Worm (Caenorhabditis elegans) whole organism, late embryonic: ENCODE results near the gene dmsr-10.

Experiments used
- K09A11.1 ChIP-seq: sonication (generic microtip); optimal IDR thresholded peaks from 2 replicates; lab custom pipeline; 2017; ENCODE audit warnings: antibody characterized with exemption, mild to moderate bottlenecking, missing genetic modification characterization, missing compliant biosample characterization; ENCODE audit not compliant: insufficient read depth
- T23F11.4 ChIP-seq: fragments of 200-800 bp; sonication (Bioruptor generic); optimal IDR thresholded peaks from 2 replicates; lab custom pipeline; 2018; ENCODE audit warnings: mild to moderate bottlenecking, missing genetic modification characterization, missing compliant biosample characterization
- ahr-1 ChIP-seq: sonication (generic microtip); optimal IDR thresholded peaks from 2 replicates; lab custom pipeline; 2016; ENCODE audit warnings: missing genetic modification characterization, missing compliant biosample characterization
- ceh-14 ChIP-seq: sonication (generic microtip); optimal IDR thresholded peaks from 2 replicates; lab custom pipeline; 2016; ENCODE audit warnings: missing genotype, missing genetic modification characterization, missing compliant biosample characterization
- ceh-19 ChIP-seq: fragments of 200-800 bp; sonication (Bioruptor generic); optimal IDR thresholded peaks from 2 replicates; lab custom pipeline; 2018; ENCODE audit warnings: mild to moderate bottlenecking, missing genetic modification characterization, missing compliant biosample characterization
- ceh-22 ChIP-seq: sonication (generic microtip); optimal IDR thresholded peaks from 2 replicates; lab custom pipeline; 2017; ENCODE audit warnings: missing biosample characterization, missing genetic modification characterization
- ceh-31 ChIP-seq: sonication (generic microtip); optimal IDR thresholded peaks from 2 replicates; lab custom pipeline; 2016; ENCODE audit warnings: missing genetic modification characterization, missing compliant biosample characterization
- ceh-34 ChIP-seq: sonication (generic microtip); optimal IDR thresholded peaks from 2 replicates; lab custom pipeline; 2016; ENCODE audit warnings: mild to moderate bottlenecking, missing genetic modification characterization, missing compliant biosample characterization
- ceh-48 ChIP-seq: sonication (generic microtip); optimal IDR thresholded peaks from 2 replicates; lab custom pipeline; 2016; ENCODE audit warnings: missing genetic modification characterization, inconsistent platforms, missing compliant biosample characterization
- ceh-6 ChIP-seq: fragments of 200-800 bp; sonication (Bioruptor generic); optimal IDR thresholded peaks from 2 replicates; lab custom pipeline; 2018; ENCODE audit warnings: mild to moderate bottlenecking, missing genetic modification characterization, missing compliant biosample characterization
- dmd-4 ChIP-seq: sonication (generic microtip); optimal IDR thresholded peaks from 2 replicates; lab custom pipeline; 2016; ENCODE audit warnings: borderline replicate concordance, missing genetic modification characterization, missing compliant biosample characterization
- dve-1 ChIP-seq: sonication (generic microtip); optimal IDR thresholded peaks from 2 replicates; lab custom pipeline; 2017; ENCODE audit warnings: antibody characterized with exemption, mild to moderate bottlenecking, missing genetic modification characterization, missing compliant biosample characterization
- elt-2 ChIP-seq: sonication (generic microtip); optimal IDR thresholded peaks from 2 replicates; lab custom pipeline; 2016; ENCODE audit warnings: missing genetic modification reagents, missing genetic modification characterization, missing compliant biosample characterization
- elt-4 ChIP-seq: sonication (generic microtip); optimal IDR thresholded peaks from 2 replicates; lab custom pipeline; 2016; ENCODE audit warnings: missing genetic modification characterization, missing compliant biosample characterization
- fkh-10 ChIP-seq: fragments of 150-350 bp; optimal IDR thresholded peaks from 2 replicates; lab custom pipeline; 2014; ENCODE audit warnings: missing biosample characterization, missing genetic modification reagents, missing genetic modification characterization
- gmeb-2 ChIP-seq: sonication (generic microtip); optimal IDR thresholded peaks from 2 replicates; lab custom pipeline; 2016; ENCODE audit warnings: missing genetic modification characterization, inconsistent platforms, missing compliant biosample characterization
- hlh-13 ChIP-seq: fragments of 200-800 bp; sonication (Bioruptor generic); optimal IDR thresholded peaks from 2 replicates; lab custom pipeline; 2018; ENCODE audit warnings: mild to moderate bottlenecking, missing genetic modification characterization, missing compliant biosample characterization
- hlh-15 ChIP-seq: sonication (generic microtip); optimal IDR thresholded peaks from 2 replicates; lab custom pipeline; 2016; ENCODE audit warnings: missing genetic modification characterization, missing compliant biosample characterization
- hlh-6 ChIP-seq: sonication (generic microtip); optimal IDR thresholded peaks from 2 replicates; lab custom pipeline; 2016; ENCODE audit warnings: missing genotype, missing genetic modification characterization, missing compliant biosample characterization
- hlh-8 ChIP-seq: sonication (generic microtip); optimal IDR thresholded peaks from 2 replicates; lab custom pipeline; 2016; ENCODE audit warnings: missing genotype, missing genetic modification characterization, missing compliant biosample characterization
- lim-6 ChIP-seq: sonication (generic microtip); optimal IDR thresholded peaks from 2 replicates; lab custom pipeline; 2016; ENCODE audit warnings: missing genetic modification characterization, missing compliant biosample characterization
- nfya-1 ChIP-seq: sonication (generic microtip); optimal IDR thresholded peaks from 2 replicates; lab custom pipeline; 2017; ENCODE audit warnings: missing genetic modification characterization, mild to moderate bottlenecking, missing compliant biosample characterization, antibody characterized with exemption, moderate library complexity
- nhr-11 ChIP-seq: fragments of 150-350 bp; optimal IDR thresholded peaks from 2 replicates; lab custom pipeline; 2014; ENCODE audit warnings: missing biosample characterization, missing genetic modification characterization
- pat-9 ChIP-seq: fragments of 200-800 bp; sonication (Bioruptor generic); optimal IDR thresholded peaks from 2 replicates; lab custom pipeline; 2018; ENCODE audit warnings: mild to moderate bottlenecking, missing genetic modification characterization, moderate library complexity, missing compliant biosample characterization
- pha-2 ChIP-seq: sonication (generic microtip); optimal IDR thresholded peaks from 2 replicates; lab custom pipeline; 2017; ENCODE audit warnings: mild to moderate bottlenecking, missing genetic modification characterization, missing compliant biosample characterization
- pha-4 ChIP-seq: fragments of 150-350 bp; optimal IDR thresholded peaks from 2 replicates; lab custom pipeline; 2018; ENCODE audit warnings: missing biosample characterization, missing genetic modification reagents, missing genetic modification characterization
- pros-1 ChIP-seq: fragments of 150-350 bp; optimal IDR thresholded peaks from 2 replicates; lab custom pipeline; 2014; ENCODE audit warnings: missing biosample characterization, missing genetic modification reagents, missing genetic modification characterization
- ref-2 ChIP-seq: sonication (generic microtip); optimal IDR thresholded peaks from 2 replicates; lab custom pipeline; 2016; ENCODE audit warnings: missing genetic modification characterization, missing compliant biosample characterization
- rnt-1 ChIP-seq: sonication (generic microtip); optimal IDR thresholded peaks from 2 replicates; lab custom pipeline; 2016; ENCODE audit warnings: missing genetic modification characterization, missing compliant biosample characterization
- sdc-2 ChIP-seq: sonication (generic microtip); optimal IDR thresholded peaks from 2 replicates; lab custom pipeline; 2016; ENCODE audit warnings: missing genotype, missing genetic modification characterization, missing compliant biosample characterization
- tbx-2 ChIP-seq: sonication (generic microtip); optimal IDR thresholded peaks from 2 replicates; lab custom pipeline; 2016; ENCODE audit warnings: missing genetic modification characterization, missing compliant biosample characterization
- ttx-3 ChIP-seq: sonication (generic microtip); optimal IDR thresholded peaks from 2 replicates; lab custom pipeline; 2016; ENCODE audit warnings: missing genetic modification reagents, missing genetic modification characterization, missing compliant biosample characterization
- unc-42 ChIP-seq: sonication (generic microtip); optimal IDR thresholded peaks from 2 replicates; lab custom pipeline; 2016; ENCODE audit warnings: missing genotype, missing genetic modification characterization, missing compliant biosample characterization
- zip-5 ChIP-seq: sonication (generic microtip); optimal IDR thresholded peaks from 2 replicates; lab custom pipeline; 2016; ENCODE audit warnings: missing genetic modification characterization, missing compliant biosample characterization
- ztf-16 ChIP-seq: sonication (generic microtip); optimal IDR thresholded peaks from 2 replicates; lab custom pipeline; 2017; ENCODE audit warnings: missing genetic modification characterization, missing compliant biosample characterization

dmsr-10 gene

ce11 chrV:6813862-6814261, 12.1 kb upstream of the dmsr-10 start:
- TF ChIP-seq nhr-11 (tag; lab: Kevin White, UChicago) (no peak), ceh-19 (no peak), ceh-6 (GFP tag; lab: Kevin White, UChicago) (no peak), zip-5 (tag; lab: Kevin White, UChicago) (no peak), elt-2 (tag; lab: Kevin White, UChicago) (no peak), ceh-34 (tag; lab: Kevin White, UChicago) (no peak), elt-4 (tag; lab: Kevin White, UChicago) (no peak), ttx-3 (tag; lab: Kevin White, UChicago) (no peak), unc-42 (tag; lab: Kevin White, UChicago) (no peak), ceh-48 (tag; lab: Kevin White, UChicago) (no peak), dve-1 (tag; lab: Kevin White, UChicago) (no peak), hlh-8 (tag; lab: Kevin White, UChicago) (no peak)

- TF ChIP-seq nfya-1 (tag; lab: Kevin White, UChicago) (no peak), ahr-1 (tag; lab: Kevin White, UChicago) (no peak), elt-2 (tag; lab: Kevin White, UChicago) (peak; percentile 53), tbx-2 (tag; lab: Kevin White, UChicago) (no peak), gmeb-2 (no peak)
These were observed 10.1 kb upstream of the dmsr-10 start for ce11 chrV:6811863-6812262.

ce11 chrV:6810091-6810490, 8.3 kb upstream of the dmsr-10 start:
- TF ChIP-seq pha-4 (tag; lab: Kevin White, UChicago) (no peak), elt-2 (tag; lab: Kevin White, UChicago) (peak; percentile 17)

- TF ChIP-seq zip-5 (tag; lab: Kevin White, UChicago) (no peak), K09A11.1 (tag; lab: Kevin White, UChicago) (no peak), pat-9 (tag; lab: Kevin White, UChicago) (no peak), ztf-16 (tag; lab: Kevin White, UChicago) (no peak), T23F11.4 (GFP tag; lab: Kevin White, UChicago) (no peak), hlh-6 (tag; lab: Kevin White, UChicago) (no peak), ttx-3 (tag; lab: Kevin White, UChicago) (no peak), tbx-2 (tag; lab: Kevin White, UChicago) (no peak), rnt-1 (tag; lab: Kevin White, UChicago) (no peak), gmeb-2 (no peak), ref-2 (no peak), lim-6 (no peak), ceh-22 (tag; lab: Kevin White, UChicago) (no peak), pha-2 (tag; lab: Kevin White, UChicago) (no peak), hlh-13 (GFP tag; lab: Kevin White, UChicago) (no peak), elt-2 (tag; lab: Kevin White, UChicago) (no peak), nhr-11 (tag; lab: Kevin White, UChicago) (no peak), dmd-4 (tag; lab: Kevin White, UChicago) (no peak), pros-1 (tag; lab: Kevin White, UChicago) (no peak)
These were observed 7.2 kb upstream of the dmsr-10 start, which contains the start of gene dmsr-16 for ce11 chrV:6808962-6809361. TSS of gene dmsr-16 (minus strand) at chrV:6809062.

ce11 chrV:6806340-6806739, 4.6 kb upstream of the dmsr-10 start, which contains the start of gene dmsr-12:
TSS of gene dmsr-12 (minus strand) at chrV:6806440.
- TF ChIP-seq sdc-2 (tag; lab: Kevin White, UChicago) (no peak), nfya-1 (tag; lab: Kevin White, UChicago) (no peak), lim-6 (no peak), ceh-14 (no peak), fkh-10 (GFP tag; lab: Kevin White, UChicago) (no peak), ceh-31 (tag; lab: Kevin White, UChicago) (no peak), ceh-22 (tag; lab: Kevin White, UChicago) (no peak), hlh-15 (tag; lab: Kevin White, UChicago) (no peak), ahr-1 (tag; lab: Kevin White, UChicago) (no peak), pha-4 (tag; lab: Kevin White, UChicago) (no peak), pha-2 (tag; lab: Kevin White, UChicago) (no peak)
